Fruit fly (Drosophila melanogaster) whole organism, embryonic: Measurements from ENCODE around the gene SkpE.

Source experiments
- Aef1 ChIP-seq: fragments of 200-800 bp; sonication (Bioruptor generic); IDR thresholded peaks from 3 replicates; pipeline ENCODE4 v1.3.6; 2022; ENCODE audit warnings: missing biosample characterization, missing genetic modification characterization
- Antp ChIP-seq: fragments of 200-800 bp; sonication (Bioruptor generic); optimal IDR thresholded peaks from 3 replicates; lab custom pipeline; 2016; ENCODE audit warnings: missing biosample characterization, missing genetic modification characterization
- Awh ChIP-seq: fragments of 200-800 bp; sonication (Bioruptor generic); IDR thresholded peaks from 2 replicates; pipeline ENCODE4, ENCODE4 v1.3.6; 2022; ENCODE audit warnings: missing biosample characterization, missing genetic modification characterization
- CG10147 ChIP-seq: fragments of 200-800 bp; sonication (Bioruptor generic); optimal IDR thresholded peaks from 2 replicates; lab custom pipeline; 2019; ENCODE audit warnings: missing biosample characterization, mild to moderate bottlenecking, missing genetic modification characterization, moderate library complexity
- CG10431 ChIP-seq: fragments of 200-800 bp; sonication (Bioruptor generic); optimal IDR thresholded peaks from 3 replicates; lab custom pipeline; 2018; ENCODE audit warnings: missing biosample characterization, mild to moderate bottlenecking, missing genetic modification characterization
- CG12219 ChIP-seq: fragments of 200-800 bp; sonication (Bioruptor generic); optimal IDR thresholded peaks from 3 replicates; lab custom pipeline; 2018; ENCODE audit warnings: missing biosample characterization, mild to moderate bottlenecking, missing genetic modification characterization
- CG12744 ChIP-seq: fragments of 200-800 bp; sonication (Bioruptor generic); optimal IDR thresholded peaks from 2 replicates; lab custom pipeline; 2016; ENCODE audit warnings: missing biosample characterization, missing genetic modification characterization
- CG12942 ChIP-seq: fragments of 200-800 bp; sonication (Bioruptor generic); optimal IDR thresholded peaks from 3 replicates; lab custom pipeline; 2016; ENCODE audit warnings: missing biosample characterization, missing genetic modification characterization
- CG13296 ChIP-seq: fragments of 200-800 bp; sonication (Bioruptor generic); optimal IDR thresholded peaks from 3 replicates; lab custom pipeline; 2018; ENCODE audit warnings: missing biosample characterization, mild to moderate bottlenecking, missing genetic modification characterization
- CG14667 ChIP-seq: fragments of 200-800 bp; sonication (Bioruptor generic); IDR thresholded peaks from 2 replicates; pipeline ENCODE4 v1.3.6; 2022; ENCODE audit warnings: missing biosample characterization, missing genetic modification characterization
- CG17568 ChIP-seq: fragments of 200-800 bp; sonication (Bioruptor generic); optimal IDR thresholded peaks from 2 replicates; lab custom pipeline; 2018; ENCODE audit warnings: missing biosample characterization, mild to moderate bottlenecking, missing genetic modification characterization, moderate library complexity
- CG17802 ChIP-seq: fragments of 200-800 bp; sonication (Bioruptor generic); optimal IDR thresholded peaks from 2 replicates; lab custom pipeline; 2018; ENCODE audit warnings: missing biosample characterization, mild to moderate bottlenecking, missing genetic modification characterization, moderate library complexity
- CG18764 ChIP-seq: fragments of 200-800 bp; sonication (Bioruptor generic); optimal IDR thresholded peaks from 3 replicates; lab custom pipeline; 2016; ENCODE audit warnings: missing biosample characterization, missing genetic modification characterization
- CG34224 ChIP-seq: fragments of 200-800 bp; sonication (Bioruptor generic); IDR thresholded peaks from 3 replicates; pipeline ENCODE4 v1.3.6; 2022; ENCODE audit warnings: missing biosample characterization, missing genetic modification characterization; ENCODE audit not compliant: partially characterized antibody
- CG3838 ChIP-seq: fragments of 200-800 bp; sonication (Bioruptor generic); optimal IDR thresholded peaks from 3 replicates; lab custom pipeline; 2016; ENCODE audit warnings: missing biosample characterization, missing genetic modification characterization
- CG6689 ChIP-seq: fragments of 200-800 bp; sonication (Bioruptor generic); IDR thresholded peaks from 2 replicates; pipeline ENCODE4 v1.3.6; 2022; ENCODE audit warnings: missing biosample characterization, missing genetic modification characterization
- CG6791 ChIP-seq: fragments of 200-800 bp; sonication (Bioruptor generic); IDR thresholded peaks from 3 replicates; pipeline ENCODE4 v1.3.6; 2022; ENCODE audit warnings: missing biosample characterization, missing genetic modification characterization; ENCODE audit not compliant: partially characterized antibody
- CG7372 ChIP-seq: fragments of 200-800 bp; sonication (Bioruptor generic); IDR thresholded peaks from 2 replicates; pipeline ENCODE4 v1.3.6; 2022; ENCODE audit warnings: missing biosample characterization, missing genetic modification characterization
- CG8281 ChIP-seq: fragments of 200-800 bp; sonication (Bioruptor generic); optimal IDR thresholded peaks from 2 replicates; lab custom pipeline; 2018; ENCODE audit warnings: missing biosample characterization, mild to moderate bottlenecking, missing genetic modification characterization, moderate library complexity
- HLH4C ChIP-seq: fragments of 200-800 bp; sonication (Bioruptor generic); IDR thresholded peaks from 3 replicates; pipeline ENCODE4 v1.3.6; 2022; ENCODE audit warnings: missing biosample characterization, missing genetic modification characterization; ENCODE audit not compliant: partially characterized antibody
- Hr78 ChIP-seq, 2 experiments: fragments of 200-800 bp in 1 of 2; fragments of >200 bp in 1 of 2; sonication (Bioruptor generic) in 1 of 2; optimal IDR thresholded peaks; 2 replicates each; lab custom pipeline; 2017 to 2019; ENCODE audit warnings: missing biosample characterization in 2 of 2, missing genetic modification characterization in 2 of 2, mild to moderate bottlenecking in 1 of 2, moderate library complexity in 1 of 2
- Mes4 ChIP-seq: fragments of 200-800 bp; sonication (Bioruptor generic); optimal IDR thresholded peaks from 2 replicates; lab custom pipeline; 2016; ENCODE audit warnings: missing biosample characterization, missing genetic modification characterization
- NC2β ChIP-seq: fragments of 200-800 bp; sonication (Bioruptor generic); optimal IDR thresholded peaks from 2 replicates; lab custom pipeline; 2016; ENCODE audit warnings: missing biosample characterization, missing genetic modification characterization
- Nf-YA ChIP-seq: fragments of 200-800 bp; sonication (Bioruptor generic); IDR thresholded peaks from 2 replicates; pipeline ENCODE4 v1.3.6; 2022; ENCODE audit warnings: missing biosample characterization, missing genetic modification characterization
- Nf-YC ChIP-seq: fragments of 200-800 bp; optimal IDR thresholded peaks from 3 replicates; lab custom pipeline; 2019; ENCODE audit warnings: missing biosample characterization, mild to moderate bottlenecking, missing genetic modification characterization, moderate library complexity
- Scr ChIP-seq: fragments of 200-800 bp; sonication (Bioruptor generic); IDR thresholded peaks from 2 replicates; pipeline ENCODE4 v1.3.6; 2022; ENCODE audit warnings: missing biosample characterization, missing genetic modification characterization; ENCODE audit not compliant: partially characterized antibody
- Sin3A ChIP-seq: fragments of >200 bp; optimal IDR thresholded peaks from 2 replicates; lab custom pipeline; 2018
- Usf ChIP-seq: fragments of 200-800 bp; sonication (Bioruptor generic); optimal IDR thresholded peaks from 2 replicates; lab custom pipeline; 2017; ENCODE audit warnings: missing genotype, missing biosample characterization, missing genetic modification characterization
- Vsx1 ChIP-seq: fragments of 200-800 bp; sonication (Bioruptor generic); optimal IDR thresholded peaks from 2 replicates; lab custom pipeline; 2017; ENCODE audit warnings: missing biosample characterization, mild to moderate bottlenecking, missing genetic modification characterization, missing genetic modification reagents
- disco-r ChIP-seq: fragments of 200-800 bp; sonication (Bioruptor generic); optimal IDR thresholded peaks from 2 replicates; lab custom pipeline; 2016; ENCODE audit warnings: missing biosample characterization, missing genetic modification characterization
- dmrt99B ChIP-seq: fragments of 200-800 bp; sonication (Bioruptor generic); optimal IDR thresholded peaks from 2 replicates; lab custom pipeline; 2018; ENCODE audit warnings: missing biosample characterization, mild to moderate bottlenecking, missing genetic modification characterization, moderate library complexity
- exex ChIP-seq: fragments of 200-800 bp; sonication (Bioruptor generic); optimal IDR thresholded peaks from 4 replicates; lab custom pipeline; 2018; ENCODE audit warnings: missing biosample characterization, mild to moderate bottlenecking, missing genetic modification characterization, moderate library complexity
- fd96Cb ChIP-seq: fragments of 200-800 bp; sonication (Bioruptor generic); optimal IDR thresholded peaks from 2 replicates; lab custom pipeline; 2018; ENCODE audit warnings: missing biosample characterization, mild to moderate bottlenecking, missing genetic modification characterization, moderate library complexity
- hkb ChIP-seq, 2 experiments: fragments of 200-800 bp in 1 of 2; fragments of >200 bp in 1 of 2; sonication (Bioruptor generic) in 1 of 2; IDR thresholded peaks in 1 of 2; optimal IDR thresholded peaks in 1 of 2; 2 replicates each; pipeline versions ENCODE4 v1.3.6 to Lab custom; 2017 to 2022; ENCODE audit warnings: missing biosample characterization in 1 of 2, missing genetic modification characterization in 1 of 2
- kay ChIP-seq: fragments of 200-800 bp; sonication (Bioruptor generic); optimal IDR thresholded peaks from 2 replicates; lab custom pipeline; 2016; ENCODE audit warnings: missing biosample characterization, missing genetic modification characterization
- ken ChIP-seq: fragments of 200-800 bp; sonication (Bioruptor generic); IDR thresholded peaks from 3 replicates; pipeline ENCODE4 v1.3.6; 2022; ENCODE audit warnings: missing biosample characterization, missing genetic modification characterization
- lbe ChIP-seq: fragments of 200-800 bp; sonication (Bioruptor generic); optimal IDR thresholded peaks from 2 replicates; lab custom pipeline; 2016; ENCODE audit warnings: missing biosample characterization, mild to moderate bottlenecking, missing genetic modification characterization
- pzg ChIP-seq: fragments of 200-800 bp; sonication (Bioruptor generic); optimal IDR thresholded peaks from 3 replicates; lab custom pipeline; 2018; ENCODE audit warnings: missing biosample characterization, mild to moderate bottlenecking, missing genetic modification characterization, moderate library complexity
- sens ChIP-seq: fragments of 200-800 bp; sonication (Bioruptor generic); peaks from one replicate; lab custom pipeline; 2016; ENCODE audit warnings: missing biosample characterization, missing genetic modification characterization
- zfh2 ChIP-seq: fragments of 200-800 bp; sonication (Bioruptor generic); optimal IDR thresholded peaks from 2 replicates; lab custom pipeline; 2016; ENCODE audit warnings: missing biosample characterization, missing genetic modification characterization

SkpE gene

dm6 chrX:19848342-19848793 is 24.5 kb upstream of the SkpE start (continued):
- TF ChIP-seq CG12942 (GFP tag; lab: Kevin White, UChicago) (peak; percentile 64), zfh2 (peak; percentile 61), disco-r (GFP tag; lab: Kevin White, UChicago) (peak; percentile 66), Sin3A (lab: Kevin White, UChicago) (no peak), Scr (GFP tag; lab: Robert Waterston, UW) (peak; percentile 42; the same call in 1 of the 2 replicates), lbe (GFP tag; lab: Kevin White, UChicago) (no peak), CG12219 (GFP tag; lab: Kevin White, UChicago) (peak; percentile 57), HLH4C (GFP tag; lab: Robert Waterston, UW) (peak; percentile 54; the same call in 2 of the 3 replicates), CG10431 (GFP tag; lab: Kevin White, UChicago) (no peak), pzg (GFP tag; lab: Kevin White, UChicago) (peak; percentile 59), exex (tag; lab: Kevin White, UChicago) (no peak), Usf (no peak), fd96Cb (tag; lab: Kevin White, UChicago) (peak; percentile 61), CG13296 (GFP tag; lab: Kevin White, UChicago) (peak; percentile 64), CG3838 (GFP tag; lab: Kevin White, UChicago) (peak; percentile 16), CG6689 (GFP tag; lab: Robert Waterston, UW) (peak; percentile 64; the same call in 1 of the 2 replicates), CG17568 (no peak), CG10147 (GFP tag; lab: Kevin White, UChicago) (peak; percentile 35), Nf-YC (tag; lab: Kevin White, UChicago) (peak; percentile 40), dmrt99B (peak; percentile 60), Hr78 (GFP tag; optimal IDR thresholded peaks at IDR 0.05; lab: Kevin White, UChicago) (no peak), sens (GFP tag; lab: Kevin White, UChicago) (peak; percentile 94), Mes4 (GFP tag; lab: Kevin White, UChicago) (peak; percentile 65), CG7372 (peak; percentile 69), Vsx1 (GFP tag; lab: Kevin White, UChicago) (peak; percentile 7), Nf-YA (GFP tag; lab: Robert Waterston, UW) (0 out of 2 replicates have a peak, but pooled peaks have one; percentile 50), CG8281 (tag; lab: Kevin White, UChicago) (no peak), Antp (peak; percentile 84), Awh (GFP tag; lab: Robert Waterston, UW) (peak; percentile 64; the same call in 1 of the 2 replicates), CG34224 (peak; percentile 53), hkb (optimal IDR thresholded peaks at IDR 0.05; lab: Kevin White, UChicago) (no peak), hkb (GFP tag; IDR thresholded peaks at IDR 0.05; lab: Robert Waterston, UW) (peak; percentile 77), CG12744 (peak; percentile 58), CG17802 (tag; lab: Kevin White, UChicago) (peak; percentile 26), NC2β (GFP tag; lab: Kevin White, UChicago) (peak; percentile 75), Aef1 (GFP tag; lab: Robert Waterston, UW) (peak; percentile 71; the same call in 2 of the 3 replicates), CG18764 (peak; percentile 57), CG14667 (GFP tag; lab: Robert Waterston, UW) (peak; percentile 68), CG6791 (peak; percentile 69; the same call in 2 of the 3 replicates), kay (GFP tag; lab: Kevin White, UChicago) (peak; percentile 24), ken (peak; percentile 62; the same call in 2 of the 3 replicates)
